Fruit fly (Drosophila melanogaster): ENCODE data around the gene CG43059.

DNA sequence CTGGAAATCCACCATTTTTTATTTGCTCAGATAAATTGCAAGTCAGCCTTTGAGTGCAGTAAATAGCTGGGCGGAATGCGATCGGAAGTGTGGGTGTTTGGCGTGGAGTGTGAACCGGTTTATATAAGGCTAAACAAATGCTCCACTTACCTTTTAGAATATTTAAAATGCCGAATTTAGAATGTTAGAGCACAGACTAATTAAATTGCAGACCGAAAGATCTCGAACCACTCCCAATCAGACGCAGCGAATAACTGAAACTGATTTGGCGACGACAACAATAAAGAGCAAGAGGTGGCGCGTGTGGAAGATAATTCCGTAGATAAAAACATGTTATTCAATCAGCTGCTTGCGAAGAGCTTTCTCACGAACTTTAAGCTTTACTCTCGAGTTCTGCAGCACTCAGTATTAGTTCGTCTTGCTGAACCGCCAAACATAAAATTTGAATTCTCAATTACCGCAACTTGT lies 41.9 kb upstream of the CG43059 start, which contains the start of gene Idh:
- TF ChIP-seq CG4496 (GFP tag; IDR thresholded peaks at IDR 0.05) = peak; percentile 7; the same call in 1 of the 3 replicates
- TF ChIP-seq Ets98B (GFP tag; IDR thresholded peaks at IDR 0.05) = peak; percentile 29; the same call in 1 of the 2 replicates
- no peak for TF ChIP-seq gl (tag; optimal IDR thresholded peaks at IDR 0.05)
- no peak for TF ChIP-seq CG10348 (GFP tag; IDR thresholded peaks at IDR 0.05)
- peak; percentile 15 for TF ChIP-seq CG14655 (GFP tag; optimal IDR thresholded peaks at IDR 0.05)
- peak; percentile 17 for TF ChIP-seq EcR (GFP tag; optimal IDR thresholded peaks at IDR 0.05)
- peak; percentile 9; the same call in 1 of the 2 replicates for TF ChIP-seq CG12605 (GFP tag; IDR thresholded peaks at IDR 0.05)
- TF ChIP-seq rn (GFP tag; IDR thresholded peaks at IDR 0.05) = no peak
- peak; percentile 13 for TF ChIP-seq Snoo (tag; optimal IDR thresholded peaks at IDR 0.05)
- no peak for TF ChIP-seq CG8159 (tag; optimal IDR thresholded peaks at IDR 0.05)
- no peak for TF ChIP-seq CG15710 (tag; optimal IDR thresholded peaks at IDR 0.05)
- TF ChIP-seq CG32121 (GFP tag; IDR thresholded peaks at IDR 0.05) = no peak; the same call in 1 of the 2 replicates

Measured in whole organism, pupa.